Worm (Caenorhabditis elegans) whole organism, midembryonic: ENCODE measurements around the gene C14C6.13.

Experiments used
- T22C8.4 ChIP-seq: fragments of 200-800 bp; sonication (Bioruptor generic); IDR thresholded peaks from 2 replicates; pipeline ENCODE4 v1.3.6; 2022; ENCODE audit warnings: missing genetic modification characterization, missing compliant biosample characterization
- cog-1 ChIP-seq: sonication (generic microtip); optimal IDR thresholded peaks from 2 replicates; lab custom pipeline; 2016; ENCODE audit warnings: missing genetic modification characterization, missing compliant biosample characterization
- flt-1 ChIP-seq: fragments of 200-800 bp; sonication (Bioruptor generic); IDR thresholded peaks from 2 replicates; pipeline ENCODE4 v1.3.6; 2022; ENCODE audit warnings: missing genetic modification characterization, missing compliant biosample characterization
- med-1 ChIP-seq: sonication (generic microtip); optimal IDR thresholded peaks from 2 replicates; lab custom pipeline; 2017; ENCODE audit warnings: missing genetic modification characterization, mild to moderate bottlenecking, missing compliant biosample characterization, antibody characterized with exemption, missing genetic modification reagents; ENCODE audit not compliant: insufficient read depth
- ztf-23 ChIP-seq: fragments of 200-800 bp; sonication (Bioruptor generic); IDR thresholded peaks from 2 replicates; pipeline ENCODE4 v1.3.6; 2022; ENCODE audit warnings: missing genetic modification reagents, missing genetic modification characterization, missing compliant biosample characterization
- ztf-29 ChIP-seq: fragments of 200-800 bp; sonication (Bioruptor generic); IDR thresholded peaks from 2 replicates; pipeline ENCODE4 v1.3.6; 2022; ENCODE audit warnings: missing genetic modification reagents, missing genetic modification characterization, missing compliant biosample characterization

ce11 chrV:559940-560339 lies 14.6 kb downstream of the C14C6.13 start, which contains the start of gene srx-7:
- TF ChIP-seq T22C8.4 (GFP tag; lab: Robert Waterston, UW) (no peak), med-1 (GFP tag; lab: Kevin White, UChicago) (no peak), cog-1 (tag; lab: Kevin White, UChicago) (no peak), flt-1 (no peak), ztf-29 (no peak), ztf-23 (GFP tag; lab: Robert Waterston, UW) (no peak)
